Worm (Caenorhabditis elegans) whole organism, L4 larva: Measurements from ENCODE around the gene flor-1.

Experiments used
- ama-1 ChIP-seq: fragments of 150-350 bp; optimal IDR thresholded peaks from 2 replicates; lab custom pipeline; 2014; ENCODE audit warnings: inconsistent platforms, mixed read lengths
- ctbp-1 ChIP-seq: fragments of 200-800 bp; sonication (Bioruptor generic); IDR thresholded peaks from 2 replicates; pipeline ENCODE4 v1.3.6; 2022; ENCODE audit warnings: missing genetic modification reagents, missing genetic modification characterization, missing compliant biosample characterization
- dpl-1 ChIP-seq: fragments of 150-350 bp; optimal IDR thresholded peaks from 2 replicates; lab custom pipeline; 2014; ENCODE audit warnings: missing biosample characterization, missing genetic modification reagents, missing genetic modification characterization
- lin-15B ChIP-seq: fragments of 150-350 bp; sonication (generic microtip); optimal IDR thresholded peaks from 3 replicates; lab custom pipeline; 2014; ENCODE audit warnings: missing biosample characterization, missing genetic modification characterization

- TF ChIP-seq ctbp-1 (no peak), dpl-1 (GFP tag; lab: Kevin White, UChicago) (no peak), lin-15B (tag; lab: Kevin White, UChicago) (no peak), ama-1 (peak; percentile 70)
Observed at ce11 chrV:15083659-15084058, 35.8 kb downstream of the flor-1 start.
